Fruit fly (Drosophila melanogaster) whole organism, wandering third instar larva: ENCODE data around the gene CG32248.

ENCODE experiments used
- Abd-B ChIP-seq: fragments of >200 bp; optimal IDR thresholded peaks from 2 replicates; lab custom pipeline; 2017; ENCODE audit warnings: missing biosample characterization, missing genetic modification characterization
- CrebA ChIP-seq: fragments of 200-800 bp; sonication (Bioruptor generic); optimal IDR thresholded peaks from 2 replicates; lab custom pipeline; 2016; ENCODE audit warnings: missing biosample characterization, mild to moderate bottlenecking, missing genetic modification characterization, borderline replicate concordance
- GATAd ChIP-seq: sonication (Bioruptor generic); optimal IDR thresholded peaks from 2 replicates; lab custom pipeline; 2016; ENCODE audit warnings: missing biosample characterization, missing genetic modification characterization
- HLH106 ChIP-seq: fragments of 200-800 bp; optimal IDR thresholded peaks from 3 replicates; lab custom pipeline; 2019; ENCODE audit warnings: missing biosample characterization, mild to moderate bottlenecking, missing genetic modification characterization, moderate library complexity
- Hnf4 ChIP-seq: fragments of 200-800 bp; sonication (Bioruptor generic); optimal IDR thresholded peaks from 2 replicates; lab custom pipeline; 2016; ENCODE audit warnings: missing biosample characterization, mild to moderate bottlenecking, missing genetic modification characterization
- Hr78 ChIP-seq: fragments of >200 bp; optimal IDR thresholded peaks from 2 replicates; lab custom pipeline; 2017; ENCODE audit warnings: missing biosample characterization, missing genetic modification characterization
- Hr83 ChIP-seq: fragments of 200-300 bp; sonication (Bioruptor generic); optimal IDR thresholded peaks from 2 replicates; lab custom pipeline; 2016; ENCODE audit warnings: missing biosample characterization, mild to moderate bottlenecking, missing genetic modification characterization, moderate library complexity; ENCODE audit not compliant: poor library complexity, severe bottlenecking
- Jra ChIP-seq: sonication (Bioruptor generic); optimal IDR thresholded peaks from 2 replicates; lab custom pipeline; 2016; ENCODE audit warnings: missing biosample characterization, missing genetic modification characterization
- Myc ChIP-seq: fragments of >200 bp; optimal IDR thresholded peaks from 2 replicates; lab custom pipeline; 2017
- N ChIP-seq: fragments of >200 bp; optimal IDR thresholded peaks from 2 replicates; lab custom pipeline; 2018; ENCODE audit warnings: missing biosample characterization, missing external identifiers, missing genetic modification characterization
- OdsH ChIP-seq: fragments of 200-800 bp; sonication (Bioruptor generic); optimal IDR thresholded peaks from 2 replicates; lab custom pipeline; 2016; ENCODE audit warnings: missing biosample characterization, mild to moderate bottlenecking, missing genetic modification characterization
- Rel ChIP-seq, 2 experiments: fragments of 200-800 bp; sonication (Bioruptor generic) in 1 of 2; optimal IDR thresholded peaks; 2 replicates in 1 of 2; 3 replicates in 1 of 2; lab custom pipeline; 2016 to 2019; ENCODE audit warnings: mild to moderate bottlenecking in 2 of 2, missing biosample characterization in 2 of 2, missing genetic modification characterization in 2 of 2, moderate library complexity in 1 of 2
- Sp1 ChIP-seq: fragments of 200-800 bp; sonication (Bioruptor generic); optimal IDR thresholded peaks from 3 replicates; lab custom pipeline; 2019; ENCODE audit warnings: missing biosample characterization, mild to moderate bottlenecking, missing genetic modification characterization, moderate library complexity
- Vsx2 ChIP-seq: fragments of 200-300, 225-300 bp; sonication (Bioruptor generic); optimal IDR thresholded peaks from 2 replicates; lab custom pipeline; 2018; ENCODE audit warnings: missing biosample characterization, missing genetic modification characterization; ENCODE audit not compliant: partially characterized antibody
- br ChIP-seq: fragments of 200-800 bp; sonication (Bioruptor generic); optimal IDR thresholded peaks from 2 replicates; lab custom pipeline; 2016; ENCODE audit warnings: missing biosample characterization, missing genetic modification characterization
- brk ChIP-seq: fragments of 200-800 bp; sonication (Bioruptor generic); optimal IDR thresholded peaks from 2 replicates; lab custom pipeline; 2016; ENCODE audit warnings: missing biosample characterization, mild to moderate bottlenecking, missing genetic modification characterization
- dl ChIP-seq, 2 experiments: fragments of 175-275, 200-275 bp in 1 of 2; fragments of 200-275 bp in 1 of 2; sonication (Bioruptor generic); optimal IDR thresholded peaks; lab custom pipeline; 2018; ENCODE audit warnings: mild to moderate bottlenecking in 2 of 2, missing biosample characterization in 2 of 2, missing genetic modification characterization in 2 of 2, moderate library complexity in 2 of 2; ENCODE audit not compliant: partially characterized antibody in 2 of 2, insufficient read depth in 1 of 2
- dmrt93B ChIP-seq: fragments of 200-800 bp; sonication (Bioruptor generic); optimal IDR thresholded peaks from 2 replicates; lab custom pipeline; 2018; ENCODE audit warnings: missing biosample characterization, mild to moderate bottlenecking, missing genetic modification characterization
- dsf ChIP-seq: sonication (Bioruptor generic); optimal IDR thresholded peaks from 2 replicates; lab custom pipeline; 2016; ENCODE audit warnings: missing biosample characterization, missing genetic modification characterization, borderline replicate concordance
- ey ChIP-seq: fragments of 200-800 bp; sonication (Bioruptor generic); optimal IDR thresholded peaks from 2 replicates; lab custom pipeline; 2016; ENCODE audit warnings: missing biosample characterization, missing genetic modification characterization
- foxo ChIP-seq, 2 experiments: fragments of 200-800 bp; sonication (Bioruptor generic); optimal IDR thresholded peaks; 2 replicates in 1 of 2; 3 replicates in 1 of 2; lab custom pipeline; 2016 to 2017; ENCODE audit warnings: missing biosample characterization in 2 of 2, missing genetic modification characterization in 2 of 2
- fru ChIP-seq: fragments of 200-800 bp; sonication (Bioruptor generic); optimal IDR thresholded peaks from 3 replicates; lab custom pipeline; 2016; ENCODE audit warnings: missing biosample characterization, mild to moderate bottlenecking, missing genetic modification characterization
- h ChIP-seq: fragments of 200-800 bp; sonication (Bioruptor generic); optimal IDR thresholded peaks from 3 replicates; lab custom pipeline; 2016; ENCODE audit warnings: missing biosample characterization, mild to moderate bottlenecking, missing genetic modification characterization
- jim ChIP-seq: fragments of 175-275, 200-325 bp; sonication (Bioruptor generic); optimal IDR thresholded peaks from 2 replicates; lab custom pipeline; 2016; ENCODE audit warnings: missing biosample characterization, mild to moderate bottlenecking, missing genetic modification characterization
- lola ChIP-seq: fragments of >200 bp; optimal IDR thresholded peaks from 2 replicates; lab custom pipeline; 2017; ENCODE audit warnings: missing biosample characterization, missing genetic modification characterization
- pan ChIP-seq: fragments of >200 bp; optimal IDR thresholded peaks from 2 replicates; lab custom pipeline; 2017
- psq ChIP-seq: fragments of 200-800 bp; sonication (Bioruptor generic); optimal IDR thresholded peaks from 3 replicates; lab custom pipeline; 2017; ENCODE audit warnings: missing biosample characterization, mild to moderate bottlenecking, missing genetic modification characterization, moderate library complexity
- rgr ChIP-seq: fragments of 200-800 bp; sonication (Bioruptor generic); optimal IDR thresholded peaks from 3 replicates; lab custom pipeline; 2016; ENCODE audit warnings: missing biosample characterization, mild to moderate bottlenecking, missing genetic modification characterization
- sage ChIP-seq: fragments of 200-800 bp; sonication (Bioruptor generic); optimal IDR thresholded peaks from 2 replicates; lab custom pipeline; 2016; ENCODE audit warnings: missing biosample characterization, mild to moderate bottlenecking, missing genetic modification characterization
- sv ChIP-seq: fragments of 200-800 bp; sonication (Bioruptor generic); optimal IDR thresholded peaks from 3 replicates; lab custom pipeline; 2016; ENCODE audit warnings: missing biosample characterization, missing genetic modification characterization
- tai ChIP-seq: sonication (Bioruptor generic); optimal IDR thresholded peaks from 2 replicates; lab custom pipeline; 2016; ENCODE audit warnings: missing biosample characterization, missing genetic modification characterization
- usp ChIP-seq: fragments of >200 bp; optimal IDR thresholded peaks from 2 replicates; lab custom pipeline; 2017; ENCODE audit warnings: missing biosample characterization, missing genetic modification characterization
- woc ChIP-seq: sonication (Bioruptor generic); optimal IDR thresholded peaks from 2 replicates; lab custom pipeline; 2016; ENCODE audit warnings: missing biosample characterization, mild to moderate bottlenecking, missing genetic modification characterization

Gene CG32248

DNA sequence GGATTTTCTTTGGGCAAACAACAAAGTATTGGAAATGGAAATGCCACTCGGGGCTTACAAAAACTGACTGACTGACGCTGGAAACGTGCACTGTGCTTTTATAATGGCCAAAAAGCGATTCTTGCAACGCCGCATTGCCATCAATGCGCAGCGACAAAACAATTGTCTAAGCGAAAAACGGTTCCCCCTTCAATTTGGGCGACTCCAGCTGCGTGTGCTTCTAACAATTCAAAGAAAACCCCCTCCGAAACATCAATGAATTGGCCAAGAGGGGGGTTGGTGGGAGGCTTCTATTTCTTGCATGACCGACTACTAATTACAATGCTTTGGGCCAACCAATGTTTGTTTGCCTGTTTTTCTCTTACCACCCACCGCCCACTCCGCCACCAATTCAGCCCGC, 26.1 kb downstream of the CG32248 start, which contains the start of gene CG13721:
Gene CG13721 (minus strand): TSS at position 101 of the 400 bp plus-strand sequence.
- TF ChIP-seq tai (GFP tag; lab: Kevin White, UChicago) = no peak
- no peak for TF ChIP-seq dmrt93B (GFP tag; lab: Kevin White, UChicago)
- TF ChIP-seq pan (lab: Kevin White, UChicago) = no peak
- TF ChIP-seq dsf = no peak
- no peak for TF ChIP-seq Rel (GFP tag; optimal IDR thresholded peaks at IDR 0.05; lab: Kevin White, UChicago)
- no peak for TF ChIP-seq Rel (tag; optimal IDR thresholded peaks at IDR 0.05; lab: Kevin White, UChicago)
- TF ChIP-seq ey (GFP tag; lab: Kevin White, UChicago) = no peak
- TF ChIP-seq sv (GFP tag; lab: Kevin White, UChicago) = no peak

DNA sequence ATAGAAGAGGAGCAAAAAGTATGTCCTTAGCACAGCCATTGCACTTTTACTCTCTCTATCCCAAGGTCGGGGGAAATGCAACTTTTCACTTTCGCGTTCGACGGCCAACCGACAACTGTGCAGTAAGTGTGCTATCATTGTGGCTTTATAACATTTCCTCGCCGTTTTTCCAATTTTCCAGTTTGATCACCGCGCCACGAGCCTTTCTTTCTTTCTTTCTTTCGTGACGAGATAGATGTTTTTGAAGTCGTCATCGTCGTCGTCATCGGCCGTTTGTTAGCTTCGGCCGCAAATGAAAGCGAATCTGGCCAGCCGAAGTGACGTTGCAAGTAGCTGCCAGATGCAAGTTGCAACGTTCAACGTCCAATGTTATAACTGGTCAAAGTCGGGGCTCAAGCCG, 28.9 kb downstream of the CG32248 start, which contains the start of gene CG13720:
Gene CG13720 (minus strand): TSS at position 101 of the 400 bp plus-strand sequence.
- TF ChIP-seq Hr78 = no peak
- no peak for TF ChIP-seq N (GFP tag; lab: Kevin White, UChicago)
- TF ChIP-seq Vsx2 (GFP tag; lab: Kevin White, UChicago) = no peak
- TF ChIP-seq ey (GFP tag; lab: Kevin White, UChicago) = no peak
- no peak for TF ChIP-seq GATAd (GFP tag; lab: Kevin White, UChicago)
- TF ChIP-seq foxo (GFP tag; optimal IDR thresholded peaks at IDR 0.05; lab: Kevin White, UChicago) = no peak
- TF ChIP-seq Sp1 (GFP tag; lab: Kevin White, UChicago) = no peak
- no peak for TF ChIP-seq fru
- no peak for TF ChIP-seq OdsH (GFP tag; lab: Kevin White, UChicago)
- TF ChIP-seq br = no peak
- TF ChIP-seq brk (GFP tag; lab: Kevin White, UChicago) = no peak
- TF ChIP-seq psq (GFP tag; lab: Kevin White, UChicago) = no peak
- no peak for TF ChIP-seq Jra (GFP tag; lab: Kevin White, UChicago)
- TF ChIP-seq Myc (lab: Kevin White, UChicago) = no peak
- TF ChIP-seq Hnf4 = no peak
- TF ChIP-seq, all 38 proteins: peak for 0

DNA sequence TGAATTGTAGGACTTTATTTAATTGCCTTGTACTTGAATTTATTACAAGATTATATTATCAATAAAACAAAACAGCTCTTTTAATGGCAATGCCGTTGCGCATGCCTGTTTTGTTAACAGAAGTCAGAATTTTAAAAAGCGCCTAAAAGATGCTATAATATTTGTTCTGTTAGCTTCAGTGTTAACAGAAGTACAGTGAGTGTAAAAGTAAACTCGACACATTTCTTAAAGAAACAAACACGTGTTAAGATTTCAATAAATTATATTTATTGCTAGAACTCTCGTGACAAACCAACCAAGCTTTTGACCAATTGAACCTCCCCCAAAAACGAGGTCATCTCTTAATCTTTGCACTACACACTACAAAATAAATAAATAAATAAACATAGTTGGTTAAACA, 29.9 kb downstream of the CG32248 start:
- TF ChIP-seq HLH106 (tag; lab: Kevin White, UChicago) = no peak
- no peak for TF ChIP-seq GATAd (GFP tag; lab: Kevin White, UChicago)
- TF ChIP-seq dl (GFP tag; optimal IDR thresholded peaks at IDR 0.05; lab: Kevin White, UChicago; ENCODE audit: insufficient read depth in 1 of 2, partially characterized antibody in 2 of 2) = no peak
- TF ChIP-seq pan (lab: Kevin White, UChicago) = no peak
- TF ChIP-seq CrebA (GFP tag; lab: Kevin White, UChicago) = no peak
- TF ChIP-seq fru = no peak
- TF ChIP-seq jim (GFP tag; lab: Kevin White, UChicago) = no peak
- no peak for TF ChIP-seq ey (GFP tag; lab: Kevin White, UChicago)
- TF ChIP-seq N (GFP tag; lab: Kevin White, UChicago) = no peak
- TF ChIP-seq tai (GFP tag; lab: Kevin White, UChicago) = no peak
- no peak for TF ChIP-seq lola (GFP tag; lab: Kevin White, UChicago)
- TF ChIP-seq usp (GFP tag; lab: Kevin White, UChicago) = no peak
- TF ChIP-seq woc (GFP tag; lab: Kevin White, UChicago) = no peak
- no peak for TF ChIP-seq OdsH (GFP tag; lab: Kevin White, UChicago)
- TF ChIP-seq dmrt93B (GFP tag; lab: Kevin White, UChicago) = no peak
- TF ChIP-seq Hr83 = no peak
- TF ChIP-seq Hnf4 = no peak

DNA sequence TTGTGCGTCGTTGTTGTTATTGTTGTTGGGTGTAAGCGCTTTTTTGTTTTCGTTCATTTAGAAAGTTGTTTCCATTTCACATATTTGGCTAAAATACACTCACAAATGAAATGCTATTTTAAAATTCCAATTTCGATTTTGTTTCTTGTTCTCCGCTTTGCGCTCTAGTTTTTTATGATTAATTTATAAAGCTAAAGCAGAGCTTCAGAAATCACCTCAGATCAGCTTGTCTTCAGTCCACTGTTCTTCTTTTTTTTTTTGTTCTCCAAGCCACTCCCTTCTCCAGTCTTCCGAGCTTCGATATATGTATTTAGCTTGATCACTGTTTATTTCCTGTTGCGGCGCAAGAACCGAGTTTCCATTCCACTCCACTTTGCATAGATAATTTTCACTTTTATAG, 36.3 kb downstream of the CG32248 start:
- TF ChIP-seq h (no peak), tai (GFP tag; lab: Kevin White, UChicago) (no peak), Abd-B (GFP tag; lab: Kevin White, UChicago) (no peak), brk (GFP tag; lab: Kevin White, UChicago) (no peak), sage (GFP tag; lab: Kevin White, UChicago) (no peak), Rel (GFP tag; optimal IDR thresholded peaks at IDR 0.05; lab: Kevin White, UChicago) (no peak), Rel (tag; optimal IDR thresholded peaks at IDR 0.05; lab: Kevin White, UChicago) (no peak), GATAd (GFP tag; lab: Kevin White, UChicago) (no peak), Hr83 (no peak), rgr (no peak), Vsx2 (GFP tag; lab: Kevin White, UChicago) (no peak), N (GFP tag; lab: Kevin White, UChicago) (no peak)
